Worm (Caenorhabditis elegans): ENCODE data around the gene mma-1.

- TF ChIP-seq ztf-11 (tag; optimal IDR thresholded peaks at IDR 0.05) (no peak), aly-2 (tag; optimal IDR thresholded peaks at IDR 0.05) (no peak), unc-39 (tag; optimal IDR thresholded peaks at IDR 0.05) (no peak), nhr-10 (tag; optimal IDR thresholded peaks at IDR 0.05) (no peak)
Measured at ce11 chrV:12601835-12602234, 5.7 kb upstream of the mma-1 start.
